Fruit fly (Drosophila melanogaster) S2 (cell line): ENCODE measurements around the gene CG33080.

Experiments
- CG8478 ChIP-seq: fragments of >200 bp; optimal IDR thresholded peaks from 2 replicates; lab custom pipeline; 2018
- CTCF ChIP-seq, 2 experiments: fragments of >200 bp; optimal IDR thresholded peaks; 2 replicates each; lab custom pipeline; 2018

DNA sequence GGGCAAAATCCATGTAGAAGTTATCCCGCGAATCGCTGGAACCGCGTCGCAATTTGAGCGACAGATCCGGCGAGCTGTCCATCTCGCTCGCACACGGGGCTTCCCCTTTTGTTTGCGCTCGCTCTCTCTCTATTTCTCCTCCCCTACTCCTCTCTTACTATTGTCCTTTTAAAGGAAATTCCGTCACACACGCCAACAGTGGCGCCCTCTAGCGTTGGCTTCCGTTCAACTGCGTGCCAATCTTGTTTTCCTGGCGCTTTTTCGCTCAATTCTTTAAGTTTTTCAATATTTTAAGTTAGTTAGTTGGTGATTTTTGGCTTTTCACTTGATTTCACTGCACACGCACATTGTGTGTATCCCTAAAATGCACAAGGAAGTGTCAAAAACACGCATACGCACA, 55.6 kb downstream of the CG33080 start:
- TF ChIP-seq CG8478 (no peak), CTCF (optimal IDR thresholded peaks at IDR 0.05; lab: Kevin White, UChicago) (peak; percentile 78 to 79)
